Worm (Caenorhabditis elegans) whole organism, mixed stage, embryonic: ENCODE data around the gene slc-17.4.

Experiments used
- M03D4.4 ChIP-seq: sonication (generic microtip); optimal IDR thresholded peaks from 2 replicates; lab custom pipeline; 2017; ENCODE audit warnings: mild to moderate bottlenecking, missing genetic modification characterization, missing compliant biosample characterization
- ham-2 ChIP-seq: fragments of 200-800 bp; sonication (Bioruptor generic); optimal IDR thresholded peaks from 2 replicates; lab custom pipeline; 2018; ENCODE audit warnings: mild to moderate bottlenecking, missing genetic modification characterization, missing compliant biosample characterization
- lin-13 ChIP-seq: fragments of 150-350 bp; optimal IDR thresholded peaks from 2 replicates; lab custom pipeline; 2014; ENCODE audit warnings: missing biosample characterization, missing genetic modification characterization
- nhr-237 ChIP-seq: fragments of 150-350 bp; optimal IDR thresholded peaks from 2 replicates; lab custom pipeline; 2014; ENCODE audit warnings: missing biosample characterization, missing genetic modification characterization
- nhr-28 ChIP-seq: fragments of 150-350 bp; optimal IDR thresholded peaks from 2 replicates; lab custom pipeline; 2014; ENCODE audit warnings: missing biosample characterization, missing genetic modification characterization
- sptf-1 ChIP-seq: sonication (generic microtip); optimal IDR thresholded peaks from 2 replicates; lab custom pipeline; 2017; ENCODE audit warnings: mild to moderate bottlenecking, missing genetic modification characterization, moderate library complexity, missing compliant biosample characterization

ce11 chrIV:17245200-17245599 is 46.3 kb downstream of the slc-17.4 start, which contains the start of gene ZK550.2:
- TF ChIP-seq M03D4.4 (tag; lab: Kevin White, UChicago) = no peak
- TF ChIP-seq nhr-237 = no peak
- TF ChIP-seq lin-13 (tag; lab: Kevin White, UChicago) = no peak
- TF ChIP-seq ham-2 (GFP tag; lab: Kevin White, UChicago) = no peak
- TF ChIP-seq nhr-28 = no peak
- TF ChIP-seq sptf-1 (tag; lab: Kevin White, UChicago) = no peak
